Fruit fly (Drosophila melanogaster) whole organism, embryonic: ENCODE measurements around the gene Srp19.

Experiments
- CG10979 ChIP-seq: fragments of 200-800 bp; sonication (Bioruptor generic); optimal IDR thresholded peaks from 2 replicates; lab custom pipeline; 2018; ENCODE audit warnings: missing biosample characterization, mild to moderate bottlenecking, missing genetic modification characterization, moderate library complexity
- CG11247 ChIP-seq: fragments of 200-800 bp; sonication (Bioruptor generic); IDR thresholded peaks from 2 replicates; pipeline ENCODE4 v1.3.6; 2022; ENCODE audit warnings: missing biosample characterization, missing genetic modification characterization
- CG11456 ChIP-seq: fragments of 200-800 bp; sonication (Bioruptor generic); IDR thresholded peaks from 3 replicates; pipeline ENCODE4 v1.3.6; 2022; ENCODE audit warnings: missing biosample characterization, missing genetic modification characterization
- CG11695 ChIP-seq: fragments of 200-800 bp; sonication (Bioruptor generic); IDR thresholded peaks from 3 replicates; pipeline ENCODE4 v1.3.6; 2022; ENCODE audit warnings: missing biosample characterization, missing genetic modification characterization
- CG11723 ChIP-seq: fragments of 200-800 bp; sonication (Bioruptor generic); optimal IDR thresholded peaks from 2 replicates; lab custom pipeline; 2017; ENCODE audit warnings: missing biosample characterization, mild to moderate bottlenecking, missing genetic modification characterization
- CG12219 ChIP-seq: fragments of 200-800 bp; sonication (Bioruptor generic); optimal IDR thresholded peaks from 3 replicates; lab custom pipeline; 2018; ENCODE audit warnings: missing biosample characterization, mild to moderate bottlenecking, missing genetic modification characterization
- CG12744 ChIP-seq: fragments of 200-800 bp; sonication (Bioruptor generic); optimal IDR thresholded peaks from 2 replicates; lab custom pipeline; 2016; ENCODE audit warnings: missing biosample characterization, missing genetic modification characterization
- CG14050 ChIP-seq: fragments of 200-800 bp; sonication (Bioruptor generic); IDR thresholded peaks from 3 replicates; pipeline ENCODE4 v1.3.6; 2022; ENCODE audit warnings: missing biosample characterization, missing genetic modification characterization
- CG14667 ChIP-seq: fragments of 200-800 bp; sonication (Bioruptor generic); IDR thresholded peaks from 2 replicates; pipeline ENCODE4 v1.3.6; 2022; ENCODE audit warnings: missing biosample characterization, missing genetic modification characterization
- CG17359 ChIP-seq: fragments of 200-800 bp; sonication (Bioruptor generic); optimal IDR thresholded peaks from 3 replicates; lab custom pipeline; 2018; ENCODE audit warnings: missing biosample characterization, mild to moderate bottlenecking, missing genetic modification characterization, moderate library complexity
- CG17802 ChIP-seq: fragments of 200-800 bp; sonication (Bioruptor generic); optimal IDR thresholded peaks from 2 replicates; lab custom pipeline; 2018; ENCODE audit warnings: missing biosample characterization, mild to moderate bottlenecking, missing genetic modification characterization, moderate library complexity
- CG18262 ChIP-seq: fragments of 200-800 bp; optimal IDR thresholded peaks from 3 replicates; lab custom pipeline; 2019; ENCODE audit warnings: missing biosample characterization, mild to moderate bottlenecking, missing genetic modification characterization, moderate library complexity
- CG18476 ChIP-seq: fragments of 200-800 bp; sonication (Bioruptor generic); optimal IDR thresholded peaks from 2 replicates; lab custom pipeline; 2016; ENCODE audit warnings: missing biosample characterization, mild to moderate bottlenecking, missing genetic modification characterization
- CG3838 ChIP-seq: fragments of 200-800 bp; sonication (Bioruptor generic); optimal IDR thresholded peaks from 3 replicates; lab custom pipeline; 2016; ENCODE audit warnings: missing biosample characterization, missing genetic modification characterization
- CG4360 ChIP-seq: fragments of 200-800 bp; sonication (Bioruptor generic); IDR thresholded peaks from 2 replicates; pipeline ENCODE4 v1.3.6; 2022; ENCODE audit warnings: missing biosample characterization, missing genetic modification characterization
- CG4424 ChIP-seq: fragments of 200-800 bp; sonication (Bioruptor generic); optimal IDR thresholded peaks from 3 replicates; lab custom pipeline; 2016; ENCODE audit warnings: missing biosample characterization, missing genetic modification characterization
- CG5245 ChIP-seq: fragments of 200-800 bp; sonication (Bioruptor generic); optimal IDR thresholded peaks from 3 replicates; lab custom pipeline; 2016; ENCODE audit warnings: missing biosample characterization, missing genetic modification characterization
- CG6683 ChIP-seq: fragments of 200-800 bp; sonication (Bioruptor generic); optimal IDR thresholded peaks from 2 replicates; lab custom pipeline; 2017; ENCODE audit warnings: missing biosample characterization, mild to moderate bottlenecking, missing genetic modification characterization, missing genetic modification reagents
- CG6689 ChIP-seq: fragments of 200-800 bp; sonication (Bioruptor generic); IDR thresholded peaks from 2 replicates; pipeline ENCODE4 v1.3.6; 2022; ENCODE audit warnings: missing biosample characterization, missing genetic modification characterization
- CG6813 ChIP-seq: fragments of 200-800 bp; sonication (Bioruptor generic); optimal IDR thresholded peaks from 2 replicates; lab custom pipeline; 2017; ENCODE audit warnings: missing biosample characterization, missing genetic modification characterization, mild to moderate bottlenecking, moderate library complexity, missing genetic modification reagents
- CG7271 ChIP-seq: fragments of 200-800 bp; sonication (Bioruptor generic); optimal IDR thresholded peaks from 2 replicates; lab custom pipeline; 2018; ENCODE audit warnings: missing biosample characterization, mild to moderate bottlenecking, missing genetic modification characterization, moderate library complexity
- CG8944 ChIP-seq: fragments of 200-800 bp; sonication (Bioruptor generic); optimal IDR thresholded peaks from 3 replicates; lab custom pipeline; 2016; ENCODE audit warnings: missing biosample characterization, missing genetic modification characterization
- Chrac-16 ChIP-seq: fragments of 200-800 bp; sonication (Bioruptor generic); optimal IDR thresholded peaks from 3 replicates; lab custom pipeline; 2016; ENCODE audit warnings: missing biosample characterization, missing genetic modification characterization
- Dfd ChIP-seq, 2 experiments: fragments of >200 bp; optimal IDR thresholded peaks; 2 replicates each; lab custom pipeline; 2017; ENCODE audit warnings: missing biosample characterization in 2 of 2, missing genetic modification characterization in 2 of 2
- Fer2 ChIP-seq: fragments of 200-800 bp; sonication (Bioruptor generic); optimal IDR thresholded peaks from 2 replicates; lab custom pipeline; 2018; ENCODE audit warnings: missing biosample characterization, mild to moderate bottlenecking, missing genetic modification characterization, moderate library complexity
- Fer3 ChIP-seq: fragments of 200-800 bp; sonication (Bioruptor generic); optimal IDR thresholded peaks from 2 replicates; lab custom pipeline; 2018; ENCODE audit warnings: missing biosample characterization, mild to moderate bottlenecking, missing genetic modification characterization, moderate library complexity
- GATAe ChIP-seq: fragments of 200-800 bp; sonication (Bioruptor generic); conservative IDR thresholded peaks from 2 replicates; pipeline ENCODE4 v1.3.6; 2022; ENCODE audit warnings: missing biosample characterization, missing genetic modification characterization
- Kr ChIP-seq: fragments of 200-800 bp; sonication (Bioruptor generic); optimal IDR thresholded peaks from 2 replicates; lab custom pipeline; 2017; ENCODE audit warnings: missing biosample characterization, mild to moderate bottlenecking, missing genetic modification characterization
- Lhr ChIP-seq: fragments of 200-800 bp; sonication (Bioruptor generic); optimal IDR thresholded peaks from 3 replicates; lab custom pipeline; 2017; ENCODE audit warnings: mild to moderate bottlenecking, missing biosample characterization, missing genetic modification reagents, missing genetic modification characterization
- Max ChIP-seq: fragments of 200-800 bp; sonication (Bioruptor generic); optimal IDR thresholded peaks from 2 replicates; lab custom pipeline; 2016; ENCODE audit warnings: missing biosample characterization, mild to moderate bottlenecking, missing genetic modification characterization
- Myb ChIP-seq: fragments of 200-800 bp; sonication (Bioruptor generic); optimal IDR thresholded peaks from 2 replicates; lab custom pipeline; 2016; ENCODE audit warnings: missing biosample characterization, missing genetic modification characterization
- NFAT ChIP-seq: fragments of 200-800 bp; sonication (Bioruptor generic); IDR thresholded peaks from 2 replicates; pipeline ENCODE4 v1.3.6; 2022; ENCODE audit warnings: missing biosample characterization, missing genetic modification characterization
- YL-1 ChIP-seq: fragments of 200-800 bp; sonication (Bioruptor generic); optimal IDR thresholded peaks from 3 replicates; lab custom pipeline; 2017; ENCODE audit warnings: missing biosample characterization, mild to moderate bottlenecking, missing genetic modification characterization
- ato ChIP-seq: fragments of 200-800 bp; sonication (Bioruptor generic); IDR thresholded peaks from 2 replicates; pipeline ENCODE4 v1.3.6; 2022; ENCODE audit warnings: missing biosample characterization, missing genetic modification characterization; ENCODE audit not compliant: partially characterized antibody
- bab2 ChIP-seq: fragments of 200-800 bp; sonication (Bioruptor generic); optimal IDR thresholded peaks from 2 replicates; lab custom pipeline; 2016; ENCODE audit warnings: missing biosample characterization, missing genetic modification characterization
- bcd ChIP-seq: fragments of 200-800 bp; sonication (Bioruptor generic); optimal IDR thresholded peaks from 2 replicates; lab custom pipeline; 2017; ENCODE audit warnings: missing biosample characterization, mild to moderate bottlenecking, missing genetic modification characterization
- bigmax ChIP-seq: fragments of 200-800 bp; sonication (Bioruptor generic); optimal IDR thresholded peaks from 2 replicates; lab custom pipeline; 2018; ENCODE audit warnings: missing biosample characterization, mild to moderate bottlenecking, missing genetic modification characterization
- bsh ChIP-seq, 2 experiments: fragments of 200-800 bp; sonication (Bioruptor generic); optimal IDR thresholded peaks; 2 replicates each; lab custom pipeline; 2017 to 2018; ENCODE audit warnings: mild to moderate bottlenecking in 2 of 2, missing biosample characterization in 2 of 2, missing genetic modification characterization in 2 of 2, moderate library complexity in 1 of 2
- cato ChIP-seq: fragments of 200-800 bp; sonication (Bioruptor generic); optimal IDR thresholded peaks from 2 replicates; lab custom pipeline; 2016; ENCODE audit warnings: missing biosample characterization, missing genetic modification characterization, borderline replicate concordance
- dpn ChIP-seq, 2 experiments: fragments of 200-800 bp; sonication (Bioruptor generic); optimal IDR thresholded peaks; 3 replicates each; lab custom pipeline; 2016; ENCODE audit warnings: missing biosample characterization in 2 of 2, missing genetic modification characterization in 2 of 2
- jumu ChIP-seq: fragments of 200-800 bp; sonication (Bioruptor generic); optimal IDR thresholded peaks from 3 replicates; lab custom pipeline; 2016; ENCODE audit warnings: missing biosample characterization, missing genetic modification characterization
- kah ChIP-seq: fragments of 200-800 bp; sonication (Bioruptor generic); optimal IDR thresholded peaks from 2 replicates; lab custom pipeline; 2018; ENCODE audit warnings: missing biosample characterization, mild to moderate bottlenecking, missing genetic modification characterization
- lmd ChIP-seq: fragments of 200-800 bp; sonication (Bioruptor generic); IDR thresholded peaks from 2 replicates; pipeline ENCODE4 v1.3.6; 2022; ENCODE audit warnings: missing biosample characterization, missing genetic modification characterization
- mld ChIP-seq: fragments of 200-800 bp; sonication (Bioruptor generic); IDR thresholded peaks from 3 replicates; pipeline ENCODE4 v1.3.6; 2022; ENCODE audit warnings: missing biosample characterization, missing genetic modification characterization; ENCODE audit not compliant: partially characterized antibody
- peb ChIP-seq: fragments of 200-800 bp; sonication (Bioruptor generic); IDR thresholded peaks from 2 replicates; pipeline ENCODE4 v1.3.6; 2022; ENCODE audit warnings: missing biosample characterization, missing genetic modification characterization
- pita ChIP-seq: fragments of 200-800 bp; sonication (Bioruptor generic); optimal IDR thresholded peaks from 2 replicates; lab custom pipeline; 2017; ENCODE audit warnings: missing biosample characterization, mild to moderate bottlenecking, missing genetic modification characterization
- ranshi ChIP-seq: fragments of 200-800 bp; sonication (Bioruptor generic); IDR thresholded peaks from 2 replicates; pipeline ENCODE4 v1.3.6; 2022; ENCODE audit warnings: missing biosample characterization, missing genetic modification characterization
- tio ChIP-seq: fragments of 200-800 bp; sonication (Bioruptor generic); optimal IDR thresholded peaks from 2 replicates; lab custom pipeline; 2017; ENCODE audit warnings: missing biosample characterization, missing genetic modification characterization, inconsistent platforms
- toy ChIP-seq: fragments of 200-800 bp; sonication (Bioruptor generic); IDR thresholded peaks from 2 replicates; pipeline ENCODE4 v1.3.6; 2022; ENCODE audit warnings: missing biosample characterization, missing genetic modification characterization

The Srp19 gene

DNA sequence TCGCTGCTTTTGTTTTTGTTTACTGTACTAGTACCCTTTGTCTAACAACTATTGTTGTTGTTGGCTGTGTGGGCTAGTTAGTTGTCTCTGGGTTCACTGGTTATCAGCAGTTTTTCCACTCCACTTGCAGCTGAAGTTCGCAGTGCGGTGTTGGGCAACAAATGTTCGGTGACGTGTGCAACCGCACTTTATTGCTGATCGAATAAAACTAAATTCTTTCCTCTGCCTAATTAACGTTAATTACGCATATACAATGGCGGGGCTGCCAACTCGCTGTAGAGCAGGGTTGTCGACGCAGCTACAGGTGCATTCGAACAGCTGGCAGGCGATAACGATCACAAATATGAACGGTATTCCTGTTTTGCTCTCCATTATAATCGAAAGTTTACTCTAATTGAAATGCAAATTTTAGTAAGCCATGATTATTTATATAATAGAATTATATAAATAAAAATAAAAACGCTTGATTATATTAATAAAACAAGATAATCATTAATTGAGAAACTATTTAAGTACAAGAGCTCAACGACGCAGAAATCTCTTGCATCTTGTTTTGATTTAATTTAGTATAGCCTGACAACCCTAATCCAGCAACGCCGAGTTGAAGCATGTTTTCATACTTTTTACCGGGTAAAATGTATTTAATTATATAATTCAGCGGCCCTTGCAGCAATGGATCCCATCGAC, 19.1 kb downstream of the Srp19 start, which contains the start of the genes mrva, CG42307 and mus312 (continued):
- TF ChIP-seq CG14667 (GFP tag; lab: Robert Waterston, UW) (peak; percentile 85), CG10979 (peak; percentile 90), Myb (GFP tag; lab: Kevin White, UChicago) (peak; percentile 1), jumu (peak; percentile 1), CG11247 (peak; percentile 75), CG17802 (tag; lab: Kevin White, UChicago) (peak; percentile 53), mld (GFP tag; lab: Robert Waterston, UW) (no peak), toy (peak; percentile 59; the same call in 1 of the 2 replicates), CG11456 (peak; percentile 81; the same call in 2 of the 3 replicates), kah (GFP tag; lab: Kevin White, UChicago) (peak; percentile 87), CG12744 (GFP tag; lab: Kevin White, UChicago) (peak; percentile 8), dpn (GFP tag; optimal IDR thresholded peaks at IDR 0.05; lab: Kevin White, UChicago) (peak; percentile 24 to 87), CG12219 (GFP tag; lab: Kevin White, UChicago) (peak; percentile 32), cato (GFP tag; lab: Kevin White, UChicago) (peak; percentile 59), Chrac-16 (peak; percentile 78), Max (GFP tag; lab: Kevin White, UChicago) (peak; percentile 71), Dfd (GFP tag; optimal IDR thresholded peaks at IDR 0.05; lab: Kevin White, UChicago) (no peak), CG18476 (peak; percentile 71), tio (GFP tag; lab: Kevin White, UChicago) (no peak), CG6683 (peak; percentile 78), ranshi (GFP tag; lab: Robert Waterston, UW) (peak; percentile 77; the same call in 1 of the 2 replicates), pita (GFP tag; lab: Kevin White, UChicago) (no peak), CG11695 (GFP tag; lab: Robert Waterston, UW) (peak; percentile 83), Fer2 (tag; lab: Kevin White, UChicago) (peak; percentile 76), CG18262 (tag; lab: Kevin White, UChicago) (peak; percentile 92), NFAT (GFP tag; lab: Robert Waterston, UW) (peak; percentile 75), CG7271 (tag; lab: Kevin White, UChicago) (peak; percentile 41), peb (GFP tag; lab: Robert Waterston, UW) (peak; percentile 49; the same call in 1 of the 2 replicates), CG6689 (GFP tag; lab: Robert Waterston, UW) (peak; percentile 91), bcd (peak; percentile 77), Lhr (GFP tag; lab: Kevin White, UChicago) (peak; percentile 62), lmd (GFP tag; lab: Robert Waterston, UW) (peak; percentile 82), ato (GFP tag; lab: Robert Waterston, UW) (0 out of 2 replicates have a peak, but pooled peaks have one; percentile 39), CG14050 (GFP tag; lab: Robert Waterston, UW) (peak; percentile 76), YL-1 (peak; percentile 95), CG6813 (peak; percentile 85), CG3838 (peak; percentile 0), CG17359 (tag; lab: Kevin White, UChicago) (peak; percentile 87), CG5245 (GFP tag; lab: Kevin White, UChicago) (peak; percentile 29), GATAe (GFP tag; lab: Robert Waterston, UW) (no peak), CG4424 (GFP tag; lab: Kevin White, UChicago) (peak; percentile 80), CG4360 (GFP tag; lab: Robert Waterston, UW) (peak; percentile 83), bab2 (GFP tag; lab: Kevin White, UChicago) (peak; percentile 41), bigmax (GFP tag; lab: Kevin White, UChicago) (no peak), bsh (GFP tag; optimal IDR thresholded peaks at IDR 0.05; lab: Kevin White, UChicago) (peak in 1 of 2 experiments; percentile 92), Kr (GFP tag; lab: Kevin White, UChicago) (no peak), Fer3 (tag; lab: Kevin White, UChicago) (peak; percentile 91), CG8944 (GFP tag; lab: Kevin White, UChicago) (peak; percentile 14), CG11723 (GFP tag; lab: Kevin White, UChicago) (peak; percentile 69)
